Worm (Caenorhabditis elegans): ENCODE results near the gene lips-13.

The lips-13 gene

DNA sequence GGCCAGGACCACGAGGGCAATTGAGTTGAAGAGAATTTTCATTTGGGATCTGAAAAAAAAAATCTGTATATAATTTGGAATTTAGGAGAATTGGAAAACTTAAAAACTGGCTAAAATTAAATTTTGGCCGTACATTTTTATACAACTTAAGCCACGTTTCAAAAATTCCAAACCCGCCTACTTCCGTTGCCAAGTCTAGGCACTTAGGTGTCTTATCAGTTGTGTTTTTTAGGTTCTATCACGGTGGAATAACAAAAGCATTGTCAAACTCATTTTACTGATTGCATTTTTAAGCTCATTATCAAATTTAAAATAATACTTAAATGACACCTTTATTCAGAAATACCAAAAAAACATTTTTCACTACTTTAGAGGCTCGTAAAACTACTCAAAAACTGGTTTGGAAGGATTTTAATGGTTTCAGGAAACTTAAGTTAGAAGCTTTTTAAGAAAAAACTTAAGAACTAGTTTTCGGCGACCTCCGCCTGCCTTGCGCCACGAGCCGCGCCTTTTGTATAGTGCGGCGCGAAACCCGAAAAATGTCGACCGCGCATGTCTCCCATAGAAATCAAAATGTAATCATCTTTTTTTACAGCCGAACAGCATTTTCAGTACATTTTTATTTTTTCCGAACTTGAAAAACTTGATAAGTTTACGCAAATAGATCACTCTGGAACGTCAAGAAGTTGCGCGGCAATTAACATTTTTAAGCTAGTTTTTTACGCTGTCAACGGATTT, at the start of gene lips-13:
Gene lips-13, minus strand, starts transcription at position 51 of the 738 bp plus-strand sequence.
- TF ChIP-seq unc-62 (GFP tag; optimal IDR thresholded peaks at IDR 0.05): no peak

ce11 chrII:1163275-1163674, 45.4 kb upstream of the lips-13 start, which contains the start of gene T23F4.2:
T23F4.2 (plus strand) TSS chrII:1163575.
- no peak for TF ChIP-seq unc-62 (GFP tag; optimal IDR thresholded peaks at IDR 0.05)

- TF ChIP-seq unc-62 (GFP tag; optimal IDR thresholded peaks at IDR 0.05): no peak
Measured at ce11 chrII:1159718-1160117, 41.9 kb upstream of the lips-13 start.

- TF ChIP-seq unc-62 (GFP tag; optimal IDR thresholded peaks at IDR 0.05): no peak
Measured at ce11 chrII:1157135-1157534, 39.3 kb upstream of the lips-13 start.

ce11 chrII:1153299-1153698, 35.5 kb upstream of the lips-13 start:
- no peak for TF ChIP-seq unc-62 (GFP tag; optimal IDR thresholded peaks at IDR 0.05)

ce11 chrII:1152732-1153131, 34.9 kb upstream of the lips-13 start:
- TF ChIP-seq unc-62 (GFP tag; optimal IDR thresholded peaks at IDR 0.05): no peak

ce11 chrII:1151810-1152209, 34.0 kb upstream of the lips-13 start:
- no peak for TF ChIP-seq unc-62 (GFP tag; optimal IDR thresholded peaks at IDR 0.05)

- TF ChIP-seq unc-62 (GFP tag; optimal IDR thresholded peaks at IDR 0.05): no peak
Measured at ce11 chrII:1149390-1149789, 31.5 kb upstream of the lips-13 start.

DNA sequence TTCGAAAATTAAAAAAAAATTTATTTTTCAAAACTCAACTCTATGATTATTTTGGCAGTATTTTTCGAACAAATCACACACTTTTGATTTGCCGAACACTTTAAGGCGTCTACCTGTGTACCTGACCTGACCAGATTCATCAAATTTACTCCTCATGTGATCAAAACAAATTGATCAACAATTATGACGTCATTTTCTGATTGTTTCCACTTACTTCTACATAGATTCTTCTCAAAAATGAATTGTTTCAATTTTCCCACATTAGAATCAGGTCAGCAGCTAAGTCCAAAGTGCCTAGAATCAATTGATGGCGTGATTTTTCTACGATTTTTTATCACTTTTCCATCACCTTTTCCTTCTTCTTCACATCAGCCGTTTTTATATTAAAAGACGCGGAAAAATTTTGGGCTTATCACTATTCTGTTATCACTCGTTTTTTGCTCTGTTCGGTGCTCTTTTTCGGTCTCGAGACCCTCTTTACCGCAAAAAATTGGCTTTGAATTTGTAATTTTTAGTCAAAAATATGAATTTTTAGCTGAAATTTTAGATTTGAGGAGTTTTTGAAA, 25.4 kb upstream of the lips-13 start:
- TF ChIP-seq unc-62 (GFP tag; optimal IDR thresholded peaks at IDR 0.05): no peak

DNA sequence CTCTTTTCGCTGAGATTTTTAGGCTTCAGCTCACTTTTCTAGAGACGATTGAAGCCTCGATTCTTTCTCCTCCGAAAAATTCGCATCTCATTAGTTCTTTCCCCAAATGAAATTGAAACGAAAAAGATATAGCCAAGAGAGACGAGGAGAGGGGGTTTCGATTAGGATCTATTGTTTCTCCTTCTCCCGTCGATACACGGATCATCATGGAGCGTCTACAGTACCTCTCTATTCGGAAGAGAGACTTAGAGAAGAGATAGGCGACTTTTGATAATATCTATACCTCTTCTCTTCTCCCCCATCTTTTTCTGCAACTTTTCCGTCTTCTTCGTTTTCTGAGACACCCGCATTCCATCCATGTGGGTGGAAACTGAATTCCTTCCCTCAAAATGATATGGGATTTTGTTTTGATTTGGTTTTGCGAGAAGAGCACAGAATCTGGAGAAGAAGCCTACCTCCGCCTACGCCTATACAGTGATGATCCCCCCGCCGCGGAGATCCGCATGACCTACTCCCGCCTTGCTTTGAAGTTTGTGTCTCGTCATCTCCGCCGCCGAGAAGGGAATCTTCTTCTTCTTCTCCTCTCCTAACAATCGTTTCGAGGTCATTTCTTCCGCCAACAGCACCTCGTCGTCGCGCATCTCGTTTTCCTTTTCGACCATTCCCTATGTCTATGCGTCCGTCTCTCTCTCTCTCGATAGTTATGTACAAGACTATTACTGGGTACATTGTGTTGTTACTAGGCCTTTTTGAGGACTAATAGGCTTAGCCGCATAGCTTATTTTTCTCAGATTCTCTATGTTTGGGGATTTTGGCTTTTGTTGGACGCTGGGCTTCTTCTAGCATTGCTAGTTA, 24.1 kb upstream of the lips-13 start:
- no peak for TF ChIP-seq unc-62 (GFP tag; optimal IDR thresholded peaks at IDR 0.05)

DNA sequence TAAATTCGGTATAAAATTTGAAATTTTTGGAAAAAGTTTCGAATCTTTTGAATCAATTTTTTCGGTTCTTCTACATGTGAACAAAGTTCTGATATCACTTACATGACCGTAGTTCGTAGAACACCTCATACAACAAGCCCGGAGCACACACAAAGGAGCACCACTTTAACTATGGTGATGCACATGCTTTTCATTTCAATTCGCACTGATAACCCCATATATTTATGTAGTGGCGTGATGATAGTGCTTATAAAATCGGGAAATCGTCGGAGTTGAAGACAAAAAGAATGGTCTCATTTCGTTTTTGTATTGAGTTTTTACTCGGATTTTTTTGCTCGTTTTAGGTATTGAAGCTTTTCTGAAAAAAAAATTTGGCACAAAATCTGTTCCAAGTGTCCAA, 22.8 kb upstream of the lips-13 start, which contains the start of gene W09B6.4:
Gene W09B6.4, minus strand, starts transcription at position 151 of the 400 bp plus-strand sequence.
- no peak for TF ChIP-seq unc-62 (GFP tag; optimal IDR thresholded peaks at IDR 0.05)

DNA sequence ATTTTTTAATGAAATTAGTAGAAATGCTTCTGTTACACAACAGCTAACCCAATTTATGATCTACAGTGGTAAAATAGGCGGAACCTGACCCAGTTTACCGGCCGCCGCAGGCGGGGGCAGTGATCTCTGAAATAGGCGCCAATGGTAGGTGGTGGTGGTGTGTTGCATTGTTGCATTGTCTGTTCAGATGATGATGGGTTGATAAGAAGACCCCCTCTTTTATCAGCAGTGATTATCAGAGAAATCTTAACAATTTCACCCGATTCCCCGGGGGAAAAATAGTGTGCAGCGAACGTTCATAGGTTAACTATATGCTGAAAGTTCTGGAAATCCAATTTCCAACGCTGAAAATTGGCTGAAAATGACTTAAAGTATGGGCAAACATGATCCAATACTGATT, 20.8 kb upstream of the lips-13 start:
- no peak for TF ChIP-seq unc-62 (GFP tag; optimal IDR thresholded peaks at IDR 0.05)

DNA sequence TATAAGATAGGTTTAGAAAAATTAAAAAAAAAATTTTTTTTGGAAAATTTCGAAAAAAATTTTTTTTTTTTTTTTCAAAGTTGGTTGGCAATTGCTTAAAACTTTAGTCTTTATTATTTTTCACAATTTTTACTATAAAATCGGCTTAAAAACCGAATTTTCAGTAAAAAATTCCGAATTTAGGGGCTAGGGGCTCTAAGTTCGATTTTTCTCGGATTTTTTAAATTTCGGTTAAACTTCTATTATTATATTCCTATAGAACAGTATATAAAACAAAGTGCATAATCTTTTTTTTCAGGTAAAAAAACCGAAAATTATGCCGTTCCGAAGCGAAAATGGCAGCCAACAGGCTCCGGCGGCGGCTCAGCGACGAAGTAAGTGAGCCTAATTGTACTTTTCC, 18.6 kb upstream of the lips-13 start, which contains the start of gene pod-2:
Gene pod-2, plus strand, starts transcription at position 301 of the 400 bp plus-strand sequence.
- TF ChIP-seq unc-62 (GFP tag; optimal IDR thresholded peaks at IDR 0.05): no peak

- TF ChIP-seq unc-62 (GFP tag; optimal IDR thresholded peaks at IDR 0.05): no peak
Measured at ce11 chrII:1133295-1133694, 15.5 kb upstream of the lips-13 start.

- no peak for TF ChIP-seq unc-62 (GFP tag; optimal IDR thresholded peaks at IDR 0.05)
Measured at ce11 chrII:1132750-1133149, 14.9 kb upstream of the lips-13 start.

DNA sequence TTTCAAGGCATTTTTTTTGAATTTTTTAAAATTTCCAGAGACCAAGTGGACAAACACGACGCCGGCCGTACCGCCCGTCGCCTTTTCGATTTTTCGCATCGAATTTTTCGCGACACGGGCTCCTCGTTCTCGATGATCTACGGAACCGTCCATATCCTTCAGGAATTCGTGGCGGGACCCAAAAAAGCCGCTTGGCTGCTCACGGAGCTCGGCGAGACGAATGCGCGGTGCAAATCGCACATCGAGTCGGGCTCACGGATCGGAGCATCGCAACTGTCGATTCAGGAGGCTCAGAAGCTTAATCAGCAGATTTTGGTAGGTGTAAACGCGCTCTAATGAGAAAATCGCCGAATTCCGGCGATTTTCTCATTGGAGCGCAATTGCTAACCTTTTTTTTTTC, 14.0 kb upstream of the lips-13 start:
- TF ChIP-seq unc-62 (GFP tag; optimal IDR thresholded peaks at IDR 0.05): no peak
